Worm (Caenorhabditis elegans) whole organism, L4/young adult: Measurements from ENCODE around the gene chin-1.

Source experiments
- W03F9.2 ChIP-seq: fragments of 150-350 bp; optimal IDR thresholded peaks from 2 replicates; lab custom pipeline; 2014; ENCODE audit warnings: missing biosample characterization, missing genetic modification characterization
- dao-5 ChIP-seq: sonication (generic microtip); optimal IDR thresholded peaks from 2 replicates; lab custom pipeline; 2016; ENCODE audit warnings: missing genotype, missing genetic modification characterization, moderate library complexity, missing compliant biosample characterization
- him-1 ChIP-seq: sonication (generic microtip); optimal IDR thresholded peaks from 2 replicates; lab custom pipeline; 2016; ENCODE audit warnings: missing genotype, missing genetic modification reagents, missing genetic modification characterization, missing compliant biosample characterization

ce11 chrIII:1008091-1008490, 28.9 kb downstream of the chin-1 start, which contains the start of gene clc-27:
- TF ChIP-seq dao-5 (tag; lab: Kevin White, UChicago) (no peak), him-1 (tag; lab: Kevin White, UChicago) (no peak), W03F9.2 (tag; lab: Kevin White, UChicago) (no peak)
